Fruit fly (Drosophila melanogaster): Measurements from ENCODE around the gene CG32687.

CG32687 gene

DNA sequence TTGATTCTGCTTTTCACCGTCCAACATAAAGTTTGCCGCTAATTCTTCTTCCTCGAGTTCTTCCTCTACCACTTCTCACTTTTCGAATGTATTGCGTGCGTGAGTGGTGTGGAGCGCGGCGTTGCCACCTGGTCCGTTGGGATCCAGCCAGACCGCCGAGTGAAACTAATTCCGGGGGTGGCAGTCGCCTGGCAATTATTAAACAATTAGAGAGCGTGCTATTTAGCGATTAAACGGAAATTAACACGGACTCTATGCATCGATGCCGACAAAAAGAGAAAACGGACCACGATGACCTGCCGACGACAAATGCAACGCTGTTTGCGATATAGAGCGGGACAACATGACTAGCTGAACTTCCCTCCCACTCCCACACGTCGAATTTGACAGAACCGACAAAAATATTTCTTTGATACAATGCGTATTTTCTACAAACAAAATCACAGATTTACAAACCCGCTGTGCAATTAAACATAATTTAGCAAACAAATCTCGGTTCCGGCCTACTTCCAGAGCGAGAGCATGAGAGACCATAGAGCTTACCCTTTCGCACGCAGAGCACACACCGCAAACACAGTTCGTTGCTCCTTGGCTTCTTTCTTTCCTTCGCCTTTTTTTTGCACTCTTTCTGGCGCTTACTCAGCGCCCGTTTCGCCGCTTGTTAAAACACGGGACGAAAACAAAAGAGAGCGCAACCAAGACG is 13.3 kb downstream of the CG32687 start, which contains the start of gene CG2889 (continued):
- TF ChIP-seq emc (GFP tag; optimal IDR thresholded peaks at IDR 0.05) (peak; percentile 35), CG7372 (GFP tag; IDR thresholded peaks at IDR 0.05) (0 out of 2 replicates have a peak, but pooled peaks have one; percentile 17), Oli (tag; optimal IDR thresholded peaks at IDR 0.05) (no peak), Sry-δ (GFP tag; optimal IDR thresholded peaks at IDR 0.05) (peak; percentile 64), CG9215 (GFP tag; IDR thresholded peaks at IDR 0.05) (peak; percentile 41; the same call in 1 of the 2 replicates), pum (GFP tag; optimal IDR thresholded peaks at IDR 0.05) (peak; percentile 7), CG12942 (GFP tag; optimal IDR thresholded peaks at IDR 0.05) (no peak), CG13624 (GFP tag; optimal IDR thresholded peaks at IDR 0.05) (no peak), stwl (tag; optimal IDR thresholded peaks at IDR 0.05) (peak; percentile 48), CHES-1-like (GFP tag; optimal IDR thresholded peaks at IDR 0.05) (peak; percentile 2), psq (GFP tag; optimal IDR thresholded peaks at IDR 0.05) (peak; percentile 1), CG10565 (GFP tag; optimal IDR thresholded peaks at IDR 0.05) (no peak), CG16813 (GFP tag; IDR thresholded peaks at IDR 0.05; ENCODE audit: partially characterized antibody) (peak; percentile 62), CG34224 (GFP tag; IDR thresholded peaks at IDR 0.05; ENCODE audit: partially characterized antibody) (peak; percentile 20; the same call in 1 of the 3 replicates), gsb-n (tag; optimal IDR thresholded peaks at IDR 0.05) (peak; percentile 30), Rfx (GFP tag; IDR thresholded peaks at IDR 0.05) (peak; percentile 37; the same call in 1 of the 2 replicates), Sox100B (GFP tag; optimal IDR thresholded peaks at IDR 0.05) (no peak), CG9609 (GFP tag; optimal IDR thresholded peaks at IDR 0.05) (no peak), CG14860 (GFP tag; IDR thresholded peaks at IDR 0.05; ENCODE audit: partially characterized antibody) (peak; percentile 38; the same call in 1 of the 3 replicates), Drgx (GFP tag; IDR thresholded peaks at IDR 0.05) (peak; percentile 33; the same call in 1 of the 2 replicates), pan (optimal IDR thresholded peaks at IDR 0.05) (no peak), pan (GFP tag; optimal IDR thresholded peaks at IDR 0.05 in 1 of 2, IDR thresholded peaks at IDR 0.05 in 1 of 2) (peak in 1 of 2 experiments; percentile 33), zfh2 (GFP tag; optimal IDR thresholded peaks at IDR 0.05) (peak; percentile 27), CG11398 (GFP tag; optimal IDR thresholded peaks at IDR 0.05) (no peak), Blimp-1 (GFP tag; optimal IDR thresholded peaks at IDR 0.05) (no peak), pzg (GFP tag; optimal IDR thresholded peaks at IDR 0.05) (peak; percentile 58), sens (GFP tag) (peak; percentile 68), CG18619 (GFP tag; optimal IDR thresholded peaks at IDR 0.05) (no peak), CG8359 (GFP tag; optimal IDR thresholded peaks at IDR 0.05; ENCODE audit: borderline replicate concordance) (no peak), Dref (GFP tag; IDR thresholded peaks at IDR 0.05) (peak; percentile 41), CG8924 (tag; optimal IDR thresholded peaks at IDR 0.05) (peak; percentile 2), grn (GFP tag; optimal IDR thresholded peaks at IDR 0.05) (no peak), CG13287 (GFP tag; IDR thresholded peaks at IDR 0.05; ENCODE audit: partially characterized antibody) (peak; percentile 60), ems (GFP tag; optimal IDR thresholded peaks at IDR 0.05) (no peak), bab2 (GFP tag; optimal IDR thresholded peaks at IDR 0.05) (peak; percentile 44), tgo (GFP tag; IDR thresholded peaks at IDR 0.05) (no peak), otp (GFP tag; IDR thresholded peaks at IDR 0.05) (0 out of 3 replicates have a peak, but pooled peaks have one; percentile 25), pho (GFP tag; optimal IDR thresholded peaks at IDR 0.05) (peak; percentile 41), Antp (GFP tag; optimal IDR thresholded peaks at IDR 0.05) (peak; percentile 48), CG16863 (GFP tag; optimal IDR thresholded peaks at IDR 0.05) (no peak), Dip2 (GFP tag; IDR thresholded peaks at IDR 0.05) (no peak)
